Fruit fly (Drosophila melanogaster): Measurements from ENCODE around the gene Cyp4ac2.

- TF ChIP-seq CG7045 (GFP tag; optimal IDR thresholded peaks at IDR 0.05) = no peak
- TF ChIP-seq CG14711 (tag; optimal IDR thresholded peaks at IDR 0.05) = no peak
- peak; percentile 54 for TF ChIP-seq tj (GFP tag; optimal IDR thresholded peaks at IDR 0.05)
- TF ChIP-seq toe (GFP tag; optimal IDR thresholded peaks at IDR 0.05) = no peak
- no peak for TF ChIP-seq bab1 (GFP tag; optimal IDR thresholded peaks at IDR 0.05)
- no peak for TF ChIP-seq ovo (GFP tag; optimal IDR thresholded peaks at IDR 0.05)
- TF ChIP-seq pad (GFP tag; optimal IDR thresholded peaks at IDR 0.05) = no peak
- TF ChIP-seq kay (GFP tag; ENCODE audit: borderline replicate concordance) = no peak
These were observed 30.6 kb downstream of the Cyp4ac2 start for dm6 chr2L:5296672-5297288.

Measured in whole organism, adult.